Fruit fly (Drosophila melanogaster): ENCODE data around the gene CG4565.

CG4565 gene

dm6 chr3R:10886462-10887315 is 34.2 kb downstream of the CG4565 start (continued):
- TF ChIP-seq Doc2 (GFP tag; IDR thresholded peaks at IDR 0.05) (peak; percentile 37; the same call in 1 of the 2 replicates), Hsf (GFP tag; optimal IDR thresholded peaks at IDR 0.05) (peak; percentile 91), Mad (GFP tag; optimal IDR thresholded peaks at IDR 0.05) (peak; percentile 71), Ets65A (GFP tag) (peak; percentile 44), Trl (optimal IDR thresholded peaks at IDR 0.05) (peak; percentile 79 to 96), Trl (GFP tag; optimal IDR thresholded peaks at IDR 0.05) (peak; percentile 84), ham (GFP tag; IDR thresholded peaks at IDR 0.05) (peak; percentile 70; the same call in 1 of the 2 replicates), CG7963 (GFP tag; IDR thresholded peaks at IDR 0.05; ENCODE audit: partially characterized antibody) (no peak), CG30403 (GFP tag; optimal IDR thresholded peaks at IDR 0.05) (peak; percentile 94), CG1233 (GFP tag; optimal IDR thresholded peaks at IDR 0.05) (peak; percentile 76), CG17612 (GFP tag; IDR thresholded peaks at IDR 0.05) (peak; percentile 30; the same call in 1 of the 2 replicates), CG30431 (GFP tag; optimal IDR thresholded peaks at IDR 0.05) (peak; percentile 60), vfl (GFP tag; optimal IDR thresholded peaks at IDR 0.05) (peak; percentile 82), peb (GFP tag; IDR thresholded peaks at IDR 0.05) (peak; percentile 79), hth (optimal IDR thresholded peaks at IDR 0.05) (no peak), Ravus (GFP tag; IDR thresholded peaks at IDR 0.05) (peak; percentile 58), CG10267 (tag; optimal IDR thresholded peaks at IDR 0.05) (peak; percentile 85), CG1647 (GFP tag; optimal IDR thresholded peaks at IDR 0.05) (peak; percentile 72), phol (tag; optimal IDR thresholded peaks at IDR 0.05) (peak; percentile 84), inv (GFP tag; IDR thresholded peaks at IDR 0.05; ENCODE audit: partially characterized antibody) (no peak; the same call in 1 of the 2 replicates), CG8290 (GFP tag; optimal IDR thresholded peaks at IDR 0.05) (peak; percentile 42), CG8290 (tag; optimal IDR thresholded peaks at IDR 0.05) (peak in 1 of 2 experiments; percentile 80), Sin3A (optimal IDR thresholded peaks at IDR 0.05) (no peak), Chrac-16 (GFP tag; optimal IDR thresholded peaks at IDR 0.05) (peak; percentile 86), MTF-1 (GFP tag; optimal IDR thresholded peaks at IDR 0.05; ENCODE audit: borderline replicate concordance) (peak; percentile 25), nmo (GFP tag; optimal IDR thresholded peaks at IDR 0.05) (peak; percentile 89), nerfin-2 (GFP tag; IDR thresholded peaks at IDR 0.05; ENCODE audit: partially characterized antibody) (0 out of 2 replicates have a peak, but pooled peaks have one; percentile 28), CG11560 (tag; IDR thresholded peaks at IDR 0.05) (peak; percentile 75; the same call in 2 of the 3 replicates), Pdp1 (GFP tag; optimal IDR thresholded peaks at IDR 0.05) (peak; percentile 87 to 89), Kr (GFP tag; optimal IDR thresholded peaks at IDR 0.05) (no peak), CG3847 (GFP tag; IDR thresholded peaks at IDR 0.05) (peak; percentile 91), so (GFP tag; IDR thresholded peaks at IDR 0.05) (peak; percentile 88; the same call in 2 of the 3 replicates), CkIIα-i1 (GFP tag; IDR thresholded peaks at IDR 0.05) (no peak), schlank (tag; optimal IDR thresholded peaks at IDR 0.05) (peak; percentile 74), CG4404 (GFP tag; IDR thresholded peaks at IDR 0.05) (peak; percentile 73), wdn (GFP tag; IDR thresholded peaks at IDR 0.05) (peak; percentile 91), CG16779 (GFP tag; IDR thresholded peaks at IDR 0.05) (0 out of 2 replicates have a peak, but pooled peaks have one; percentile 8), CG7745 (tag; optimal IDR thresholded peaks at IDR 0.05) (no peak), C15 (GFP tag; IDR thresholded peaks at IDR 0.05) (peak; percentile 34; the same call in 1 of the 3 replicates), Ssrp (tag; optimal IDR thresholded peaks at IDR 0.05) (peak; percentile 86), Med (GFP tag) (peak; percentile 97), Vsx1 (GFP tag; optimal IDR thresholded peaks at IDR 0.05) (peak; percentile 56), CG14441 (GFP tag; IDR thresholded peaks at IDR 0.05) (peak; percentile 81), croc (GFP tag; conservative IDR thresholded peaks at IDR 0.05) (peak; percentile 80), CG14965 (GFP tag; optimal IDR thresholded peaks at IDR 0.05; ENCODE audit: borderline replicate concordance) (no peak), Dad (GFP tag; optimal IDR thresholded peaks at IDR 0.05) (peak; percentile 77), sens-2 (GFP tag; IDR thresholded peaks at IDR 0.05) (peak; percentile 57; the same call in 1 of the 2 replicates), salm (tag; optimal IDR thresholded peaks at IDR 0.05) (peak; percentile 84), CG7357 (GFP tag; IDR thresholded peaks at IDR 0.05) (peak; percentile 74), CG6689 (GFP tag; IDR thresholded peaks at IDR 0.05) (peak; percentile 87)

Measured in whole organism, embryonic.